Fruit fly (Drosophila melanogaster) whole organism, adult: ENCODE data around the gene CG13659.

Experiments
- CG12768 ChIP-seq: fragments of 200-800 bp; sonication (Bioruptor generic); optimal IDR thresholded peaks from 2 replicates; lab custom pipeline; 2017; ENCODE audit warnings: missing biosample characterization, missing genetic modification characterization, mild to moderate bottlenecking, moderate library complexity, missing genetic modification reagents
- CG33017 ChIP-seq: fragments of 200-800 bp; sonication (Bioruptor generic); optimal IDR thresholded peaks from 2 replicates; lab custom pipeline; 2018; ENCODE audit warnings: missing biosample characterization, mild to moderate bottlenecking, missing genetic modification characterization, moderate library complexity
- CG5204 ChIP-seq: fragments of 200-800 bp; sonication (Bioruptor generic); optimal IDR thresholded peaks from 2 replicates; lab custom pipeline; 2016; ENCODE audit warnings: missing biosample characterization, missing genetic modification characterization
- CG7045 ChIP-seq: fragments of 200-800 bp; sonication (Bioruptor generic); optimal IDR thresholded peaks from 2 replicates; lab custom pipeline; 2017; ENCODE audit warnings: missing biosample characterization, mild to moderate bottlenecking, missing genetic modification characterization
- CG7101 ChIP-seq: fragments of 200-800 bp; sonication (Bioruptor generic); optimal IDR thresholded peaks from 2 replicates; lab custom pipeline; 2018; ENCODE audit warnings: missing biosample characterization, mild to moderate bottlenecking, missing genetic modification characterization, moderate library complexity
- Crg-1 ChIP-seq: fragments of 200-800 bp; sonication (Bioruptor generic); optimal IDR thresholded peaks from 2 replicates; lab custom pipeline; 2016; ENCODE audit warnings: missing biosample characterization, missing genetic modification characterization
- Hr96 ChIP-seq: fragments of 200-800 bp; sonication (Bioruptor generic); optimal IDR thresholded peaks from 2 replicates; lab custom pipeline; 2016; ENCODE audit warnings: missing biosample characterization, missing genetic modification characterization
- Mnt ChIP-seq: fragments of 200-800 bp; sonication (Bioruptor generic); optimal IDR thresholded peaks from 2 replicates; lab custom pipeline; 2016; ENCODE audit warnings: missing biosample characterization, mild to moderate bottlenecking, missing genetic modification characterization
- cic ChIP-seq: fragments of 200-800 bp; sonication (Bioruptor generic); optimal IDR thresholded peaks from 2 replicates; lab custom pipeline; 2017; ENCODE audit warnings: missing biosample characterization, mild to moderate bottlenecking, missing genetic modification characterization, moderate library complexity
- kay ChIP-seq: fragments of 200-800 bp; sonication (Bioruptor generic); peaks from one replicate; lab custom pipeline; 2016; ENCODE audit warnings: missing biosample characterization, missing genetic modification characterization, borderline replicate concordance
- tj ChIP-seq: fragments of 200-800 bp; sonication (Bioruptor generic); optimal IDR thresholded peaks from 3 replicates; lab custom pipeline; 2017; ENCODE audit warnings: missing biosample characterization, mild to moderate bottlenecking, missing genetic modification characterization, moderate library complexity
- toe ChIP-seq: fragments of 200-800 bp; sonication (Bioruptor generic); optimal IDR thresholded peaks from 2 replicates; lab custom pipeline; 2016; ENCODE audit warnings: missing biosample characterization, missing genetic modification characterization

dm6 chr3R:25269909-25270308, 30.8 kb upstream of the CG13659 start, which contains the start of the genes CG11889 and CG11891:
- TF ChIP-seq CG33017 (tag; lab: Kevin White, UChicago) (no peak), Crg-1 (GFP tag; lab: Kevin White, UChicago) (no peak), CG7101 (tag; lab: Kevin White, UChicago) (no peak), kay (GFP tag; lab: Kevin White, UChicago) (no peak), Mnt (GFP tag; lab: Kevin White, UChicago) (no peak), CG5204 (no peak), CG12768 (GFP tag; lab: Kevin White, UChicago) (no peak), CG7045 (GFP tag; lab: Kevin White, UChicago) (no peak), cic (GFP tag; lab: Kevin White, UChicago) (no peak), toe (no peak), tj (no peak), Hr96 (no peak)
